Fruit fly (Drosophila melanogaster) whole organism, prepupa: Measurements from ENCODE around the gene PEK.

Source experiments
- Blimp-1 ChIP-seq: fragments of 200-800 bp; sonication (Bioruptor generic); optimal IDR thresholded peaks from 3 replicates; lab custom pipeline; 2017; ENCODE audit warnings: missing biosample characterization, missing genetic modification characterization, mild to moderate bottlenecking, moderate library complexity, missing genetic modification reagents
- CG10631 ChIP-seq: fragments of 200-800 bp; sonication (Bioruptor generic); optimal IDR thresholded peaks from 2 replicates; lab custom pipeline; 2016; ENCODE audit warnings: missing biosample characterization, missing genetic modification characterization
- CG10669 ChIP-seq: fragments of 200-800 bp; sonication (Bioruptor generic); optimal IDR thresholded peaks from 3 replicates; lab custom pipeline; 2018; ENCODE audit warnings: missing biosample characterization, mild to moderate bottlenecking, missing genetic modification characterization, moderate library complexity
- CG11294 ChIP-seq: fragments of 200-800 bp; sonication (Bioruptor generic); IDR thresholded peaks from 2 replicates; pipeline ENCODE4 v1.3.6; 2022; ENCODE audit warnings: missing biosample characterization, missing genetic modification characterization
- CG11902 ChIP-seq: fragments of 200-800 bp; sonication (Bioruptor generic); optimal IDR thresholded peaks from 3 replicates; lab custom pipeline; 2016; ENCODE audit warnings: missing biosample characterization, missing genetic modification characterization
- CG1621 ChIP-seq: fragments of 200-800 bp; sonication (Bioruptor generic); optimal IDR thresholded peaks from 3 replicates; lab custom pipeline; 2018; ENCODE audit warnings: missing biosample characterization, mild to moderate bottlenecking, missing genetic modification characterization
- CG16779 ChIP-seq: fragments of 200-800 bp; sonication (Bioruptor generic); optimal IDR thresholded peaks from 3 replicates; lab custom pipeline; 2017; ENCODE audit warnings: missing biosample characterization, mild to moderate bottlenecking, missing genetic modification characterization
- CG3032 ChIP-seq: fragments of 200-800 bp; optimal IDR thresholded peaks from 2 replicates; lab custom pipeline; 2019; ENCODE audit warnings: missing biosample characterization, mild to moderate bottlenecking, missing genetic modification characterization, moderate library complexity
- CG31627 ChIP-seq: fragments of 200-800 bp; sonication (Bioruptor generic); optimal IDR thresholded peaks from 3 replicates; lab custom pipeline; 2016; ENCODE audit warnings: missing biosample characterization, missing genetic modification characterization
- CG32006 ChIP-seq: fragments of 200-800 bp; sonication (Bioruptor generic); optimal IDR thresholded peaks from 3 replicates; lab custom pipeline; 2017; ENCODE audit warnings: missing biosample characterization, mild to moderate bottlenecking, missing genetic modification characterization
- CG34406 ChIP-seq: fragments of 200-800 bp; sonication (Bioruptor generic); optimal IDR thresholded peaks from 3 replicates; lab custom pipeline; 2016; ENCODE audit warnings: missing biosample characterization, missing genetic modification characterization
- CG3919 ChIP-seq: fragments of 200-800 bp; sonication (Bioruptor generic); optimal IDR thresholded peaks from 3 replicates; lab custom pipeline; 2016; ENCODE audit warnings: missing biosample characterization, missing genetic modification characterization
- CG6163 ChIP-seq: fragments of 200-800 bp; sonication (Bioruptor generic); IDR thresholded peaks from 3 replicates; pipeline ENCODE4 v1.3.6; 2022; ENCODE audit warnings: missing biosample characterization, missing genetic modification characterization
- CG6276 ChIP-seq: fragments of 200-800 bp; sonication (Bioruptor generic); optimal IDR thresholded peaks from 2 replicates; lab custom pipeline; 2017; ENCODE audit warnings: missing biosample characterization, mild to moderate bottlenecking, missing genetic modification characterization
- CG6792 ChIP-seq: fragments of 200-800 bp; sonication (Bioruptor generic); optimal IDR thresholded peaks from 3 replicates; lab custom pipeline; 2016; ENCODE audit warnings: missing biosample characterization, missing genetic modification characterization
- CG6808 ChIP-seq: fragments of 200-800 bp; sonication (Bioruptor generic); optimal IDR thresholded peaks from 3 replicates; lab custom pipeline; 2017; ENCODE audit warnings: missing biosample characterization, missing genetic modification characterization, mild to moderate bottlenecking, moderate library complexity, missing genetic modification reagents
- CG7368 ChIP-seq: fragments of 200-800 bp; sonication (Bioruptor generic); optimal IDR thresholded peaks from 3 replicates; lab custom pipeline; 2016; ENCODE audit warnings: missing biosample characterization, missing genetic modification characterization
- CG8119 ChIP-seq: fragments of 200-800 bp; sonication (Bioruptor generic); IDR thresholded peaks from 3 replicates; pipeline ENCODE4 v1.3.6; 2022; ENCODE audit warnings: missing biosample characterization, missing genetic modification characterization
- CG8319 ChIP-seq: fragments of 200-800 bp; sonication (Bioruptor generic); optimal IDR thresholded peaks from 3 replicates; lab custom pipeline; 2016; ENCODE audit warnings: missing biosample characterization, missing genetic modification characterization
- CG9139 ChIP-seq: fragments of 200-800 bp; sonication (Bioruptor generic); optimal IDR thresholded peaks from 3 replicates; lab custom pipeline; 2017; ENCODE audit warnings: missing biosample characterization, mild to moderate bottlenecking, missing genetic modification characterization
- Eip78C ChIP-seq: fragments of 200-800 bp; sonication (Bioruptor generic); peaks from one replicate; lab custom pipeline; 2016; ENCODE audit warnings: missing biosample characterization, missing genetic modification characterization
- Eip93F ChIP-seq: fragments of 200-800 bp; sonication (Bioruptor generic); optimal IDR thresholded peaks from 2 replicates; lab custom pipeline; 2016; ENCODE audit warnings: missing biosample characterization, mild to moderate bottlenecking, missing genetic modification characterization
- Hr39 ChIP-seq: fragments of 200-800 bp; sonication (Bioruptor generic); optimal IDR thresholded peaks from 2 replicates; lab custom pipeline; 2016; ENCODE audit warnings: missing biosample characterization, missing genetic modification characterization
- Hr4 ChIP-seq: fragments of 200-800 bp; sonication (Bioruptor generic); optimal IDR thresholded peaks from 3 replicates; lab custom pipeline; 2016; ENCODE audit warnings: missing biosample characterization, missing genetic modification characterization
- OdsH ChIP-seq: fragments of 200-800 bp; sonication (Bioruptor generic); optimal IDR thresholded peaks from 3 replicates; lab custom pipeline; 2016; ENCODE audit warnings: missing biosample characterization, missing genetic modification characterization
- Sox102F ChIP-seq: fragments of 200-800 bp; sonication (Bioruptor generic); optimal IDR thresholded peaks from 2 replicates; lab custom pipeline; 2016; ENCODE audit warnings: missing biosample characterization, mild to moderate bottlenecking, missing genetic modification characterization
- Sox14 ChIP-seq: fragments of 200-800 bp; sonication (Bioruptor generic); optimal IDR thresholded peaks from 3 replicates; lab custom pipeline; 2016; ENCODE audit warnings: missing biosample characterization, missing genetic modification characterization
- Sox15 ChIP-seq: fragments of 200-800 bp; sonication (Bioruptor generic); optimal IDR thresholded peaks from 3 replicates; lab custom pipeline; 2016; ENCODE audit warnings: missing biosample characterization, missing genetic modification characterization
- achi ChIP-seq: fragments of 200-800 bp; sonication (Bioruptor generic); optimal IDR thresholded peaks from 3 replicates; lab custom pipeline; 2016; ENCODE audit warnings: missing biosample characterization, missing genetic modification characterization
- acj6 ChIP-seq: fragments of 200-800 bp; sonication (Bioruptor generic); optimal IDR thresholded peaks from 3 replicates; lab custom pipeline; 2016; ENCODE audit warnings: missing biosample characterization, missing genetic modification characterization
- cyc ChIP-seq: fragments of 200-800 bp; sonication (Bioruptor generic); optimal IDR thresholded peaks from 3 replicates; lab custom pipeline; 2016; ENCODE audit warnings: missing biosample characterization, missing genetic modification characterization
- dac ChIP-seq: fragments of 200-800 bp; sonication (Bioruptor generic); optimal IDR thresholded peaks from 2 replicates; lab custom pipeline; 2017; ENCODE audit warnings: missing biosample characterization, mild to moderate bottlenecking, missing genetic modification characterization
- dsx ChIP-seq: fragments of 200-800 bp; optimal IDR thresholded peaks from 3 replicates; lab custom pipeline; 2019; ENCODE audit warnings: missing biosample characterization, mild to moderate bottlenecking, missing genetic modification characterization, moderate library complexity; ENCODE audit not compliant: poor library complexity, severe bottlenecking
- eg ChIP-seq: fragments of 200-800 bp; sonication (Bioruptor generic); IDR thresholded peaks from 3 replicates; pipeline ENCODE4 v1.3.6; 2022; ENCODE audit warnings: missing biosample characterization, missing genetic modification characterization
- esn ChIP-seq: fragments of 200-800 bp; sonication (Bioruptor generic); optimal IDR thresholded peaks from 2 replicates; lab custom pipeline; 2016; ENCODE audit warnings: missing biosample characterization, mild to moderate bottlenecking, missing genetic modification characterization, moderate library complexity
- fd59A ChIP-seq: fragments of 200-800 bp; sonication (Bioruptor generic); optimal IDR thresholded peaks from 2 replicates; lab custom pipeline; 2017; ENCODE audit warnings: missing biosample characterization, mild to moderate bottlenecking, missing genetic modification characterization, missing genetic modification reagents
- fd85E ChIP-seq: fragments of 200-800 bp; sonication (Bioruptor generic); optimal IDR thresholded peaks from 3 replicates; lab custom pipeline; 2016; ENCODE audit warnings: missing biosample characterization, missing genetic modification characterization
- fkh ChIP-seq: fragments of 200-800 bp; sonication (Bioruptor generic); optimal IDR thresholded peaks from 3 replicates; lab custom pipeline; 2017; ENCODE audit warnings: missing biosample characterization, mild to moderate bottlenecking, missing genetic modification characterization, moderate library complexity
- lz ChIP-seq: fragments of 200-800 bp; sonication (Bioruptor generic); optimal IDR thresholded peaks from 3 replicates; lab custom pipeline; 2016; ENCODE audit warnings: missing biosample characterization, missing genetic modification characterization
- net ChIP-seq: fragments of 200-800 bp; sonication (Bioruptor generic); optimal IDR thresholded peaks from 3 replicates; lab custom pipeline; 2016; ENCODE audit warnings: missing biosample characterization, missing genetic modification characterization
- pdm3 ChIP-seq: fragments of 200-800 bp; sonication (Bioruptor generic); optimal IDR thresholded peaks from 3 replicates; lab custom pipeline; 2016; ENCODE audit warnings: missing biosample characterization, missing genetic modification characterization
- salr ChIP-seq, 2 experiments: fragments of 200-800 bp; sonication (Bioruptor generic); optimal IDR thresholded peaks; 3 replicates each; lab custom pipeline; 2016 to 2018; ENCODE audit warnings: missing biosample characterization in 2 of 2, missing genetic modification characterization in 2 of 2, mild to moderate bottlenecking in 1 of 2
- topi ChIP-seq: fragments of 200-800 bp; sonication (Bioruptor generic); optimal IDR thresholded peaks from 3 replicates; lab custom pipeline; 2016; ENCODE audit warnings: missing biosample characterization, missing genetic modification characterization
- vri ChIP-seq: fragments of 200-800 bp; sonication (Bioruptor generic); optimal IDR thresholded peaks from 3 replicates; lab custom pipeline; 2016; ENCODE audit warnings: missing biosample characterization, mild to moderate bottlenecking, missing genetic modification characterization

PEK gene

dm6 chr3R:5470586-5471283 lies 6.2 kb upstream of the PEK start, which contains the start of the genes mRpL44 and Snr1 (continued):
- no peak for TF ChIP-seq CG34406 (GFP tag; lab: Kevin White, UChicago)
- no peak for TF ChIP-seq CG8319 (GFP tag; lab: Kevin White, UChicago)
- no peak for TF ChIP-seq CG11294
- TF ChIP-seq cyc (GFP tag; lab: Kevin White, UChicago) = peak; percentile 26
- TF ChIP-seq OdsH = no peak
- TF ChIP-seq Hr39 (GFP tag; lab: Kevin White, UChicago) = no peak
- TF ChIP-seq topi (GFP tag; lab: Kevin White, UChicago) = no peak

DNA sequence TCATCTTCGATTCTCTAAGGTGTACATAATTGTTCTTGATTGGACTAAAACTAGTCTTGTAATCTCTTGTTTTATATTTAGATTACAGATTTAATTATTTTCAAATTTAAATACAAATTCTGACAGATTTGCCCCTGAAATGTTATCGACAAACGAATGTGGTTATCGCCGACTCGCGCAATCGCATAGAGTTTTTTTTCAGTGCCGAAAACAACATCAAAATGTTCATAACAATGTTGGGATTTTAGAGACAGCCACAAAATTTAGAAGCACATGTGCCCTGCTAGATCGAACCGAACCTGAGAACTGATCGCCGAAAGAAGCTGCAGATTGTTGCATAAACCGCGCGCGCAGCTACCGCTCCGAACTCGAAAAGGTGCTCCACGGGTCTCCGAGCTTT lies 3.1 kb upstream of the PEK start, which contains the start of gene POLDIP2:
Gene POLDIP2, plus strand, starts transcription at position 160 of the 400 bp plus-strand sequence.
- TF ChIP-seq cyc (GFP tag; lab: Kevin White, UChicago) (no peak), CG10631 (GFP tag; lab: Kevin White, UChicago) (no peak), Hr39 (GFP tag; lab: Kevin White, UChicago) (no peak), net (GFP tag; lab: Kevin White, UChicago) (no peak), acj6 (GFP tag; lab: Kevin White, UChicago) (no peak), CG6276 (GFP tag; lab: Kevin White, UChicago) (no peak), Eip78C (GFP tag; lab: Kevin White, UChicago) (peak; percentile 63), salr (GFP tag; optimal IDR thresholded peaks at IDR 0.05; lab: Kevin White, UChicago) (no peak), vri (GFP tag; lab: Kevin White, UChicago) (no peak), CG6808 (no peak), Eip93F (GFP tag; lab: Kevin White, UChicago) (no peak), CG31627 (GFP tag; lab: Kevin White, UChicago) (no peak), achi (GFP tag; lab: Kevin White, UChicago) (peak; percentile 48), dac (GFP tag; lab: Kevin White, UChicago) (no peak), CG3919 (GFP tag; lab: Kevin White, UChicago) (no peak), dsx (GFP tag; lab: Kevin White, UChicago) (peak; percentile 4)

DNA sequence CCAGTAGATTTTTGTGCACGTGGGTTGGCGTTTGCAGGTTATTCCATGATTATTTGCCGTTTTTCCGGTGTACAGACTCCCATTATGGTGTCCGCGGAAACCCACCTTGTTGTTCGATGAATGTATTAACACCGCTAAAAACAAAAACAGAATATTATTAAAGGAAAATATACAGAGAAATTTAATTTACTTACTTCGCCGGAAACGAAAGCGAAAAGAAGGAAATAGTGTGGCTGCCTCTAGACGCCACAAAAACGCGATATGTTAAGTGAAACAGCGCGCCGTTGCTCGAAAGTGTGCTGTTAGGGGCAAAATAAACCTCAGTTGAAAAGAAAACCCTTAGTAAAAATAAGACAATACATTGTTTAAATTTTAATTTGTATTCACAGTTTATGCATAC lies 2.3 kb upstream of the PEK start, which contains the start of gene RpL35A:
Gene RpL35A, minus strand, starts transcription at position 227 of the 400 bp plus-strand sequence.
- TF ChIP-seq CG8119 (GFP tag; lab: Robert Waterston, UW) (no peak), fkh (no peak), CG11294 (no peak), CG7368 (GFP tag; lab: Kevin White, UChicago) (peak; percentile 68), CG1621 (tag; lab: Kevin White, UChicago) (peak; percentile 59), Sox14 (GFP tag; lab: Kevin White, UChicago) (peak; percentile 52), CG6163 (GFP tag; lab: Robert Waterston, UW) (peak; percentile 76), fd59A (GFP tag; lab: Kevin White, UChicago) (no peak), pdm3 (GFP tag; lab: Kevin White, UChicago) (peak; percentile 53), salr (GFP tag; optimal IDR thresholded peaks at IDR 0.05; lab: Kevin White, UChicago) (peak in 1 of 2 experiments; percentile 67), esn (peak; percentile 77), fd85E (GFP tag; lab: Kevin White, UChicago) (no peak), achi (GFP tag; lab: Kevin White, UChicago) (peak; percentile 58), lz (GFP tag; lab: Kevin White, UChicago) (peak; percentile 72), Hr39 (GFP tag; lab: Kevin White, UChicago) (peak; percentile 41), CG10669 (no peak), CG10631 (GFP tag; lab: Kevin White, UChicago) (no peak), CG32006 (no peak), vri (GFP tag; lab: Kevin White, UChicago) (no peak), cyc (GFP tag; lab: Kevin White, UChicago) (peak; percentile 58), Blimp-1 (peak; percentile 74), CG9139 (GFP tag; lab: Kevin White, UChicago) (no peak), Hr4 (GFP tag; lab: Kevin White, UChicago) (no peak), CG3032 (tag; lab: Kevin White, UChicago) (peak; percentile 43), Sox15 (GFP tag; lab: Kevin White, UChicago) (no peak), OdsH (peak; percentile 22), CG6792 (GFP tag; lab: Kevin White, UChicago) (peak; percentile 55), eg (peak; percentile 65; the same call in 2 of the 3 replicates), Eip93F (GFP tag; lab: Kevin White, UChicago) (no peak), CG8319 (GFP tag; lab: Kevin White, UChicago) (no peak), CG16779 (no peak), acj6 (GFP tag; lab: Kevin White, UChicago) (peak; percentile 49), Sox102F (GFP tag; lab: Kevin White, UChicago) (no peak), Eip78C (GFP tag; lab: Kevin White, UChicago) (peak; percentile 92), CG11902 (GFP tag; lab: Kevin White, UChicago) (no peak)
